Worm (Caenorhabditis elegans): ENCODE results near the gene nlp-50.

- TF ChIP-seq him-1 (tag; optimal IDR thresholded peaks at IDR 0.05) (no peak), dao-5 (tag; optimal IDR thresholded peaks at IDR 0.05) (no peak), W03F9.2 (tag; optimal IDR thresholded peaks at IDR 0.05) (no peak)
These were observed 8.6 kb upstream of the nlp-50 start, which contains the start of gene F41G3.3 for ce11 chrII:6756232-6756631.
